Worm (Caenorhabditis elegans) whole organism, L4 larva: ENCODE measurements around the gene nhr-106.

Experiments used
- Y105C5A.15 ChIP-seq: fragments of 200-800 bp; sonication (Bioruptor generic); IDR thresholded peaks from 2 replicates; pipeline ENCODE4 v1.3.6; 2022; ENCODE audit warnings: missing genetic modification characterization, missing compliant biosample characterization
- Y48G9A.11 ChIP-seq: fragments of 200-800 bp; sonication (Bioruptor generic); IDR thresholded peaks from 2 replicates; pipeline ENCODE4 v1.3.6; 2022; ENCODE audit warnings: missing genetic modification reagents, missing genetic modification characterization, missing compliant biosample characterization
- Y75B8A.6 ChIP-seq: fragments of 200-800 bp; sonication (Bioruptor generic); IDR thresholded peaks from 2 replicates; pipeline ENCODE4 v1.3.6; 2022; ENCODE audit warnings: missing genetic modification reagents, missing genetic modification characterization, missing compliant biosample characterization
- ZK337.2 ChIP-seq: fragments of 200-800 bp; sonication (Bioruptor generic); IDR thresholded peaks from 2 replicates; pipeline ENCODE4 v1.3.6; 2022; ENCODE audit warnings: missing genetic modification reagents, missing genetic modification characterization, missing compliant biosample characterization
- ZK546.5 ChIP-seq, 2 experiments: sonication (generic microtip); optimal IDR thresholded peaks; 2 replicates each; lab custom pipeline; 2017; ENCODE audit warnings: missing biosample characterization in 2 of 2, missing genetic modification characterization in 2 of 2
- aha-1 ChIP-seq: fragments of 150-350 bp; peaks from one replicate; lab custom pipeline; 2014; ENCODE audit warnings: missing biosample characterization, missing genetic modification characterization
- ama-1 ChIP-seq: fragments of 150-350 bp; optimal IDR thresholded peaks from 2 replicates; lab custom pipeline; 2014; ENCODE audit warnings: inconsistent platforms, mixed read lengths
- ceh-32 ChIP-seq: sonication (generic microtip); optimal IDR thresholded peaks from 2 replicates; lab custom pipeline; 2016; ENCODE audit warnings: mild to moderate bottlenecking, missing genetic modification characterization, missing compliant biosample characterization; ENCODE audit not compliant: poor library complexity
- ceh-82 ChIP-seq: sonication (generic microtip); optimal IDR thresholded peaks from 2 replicates; lab custom pipeline; 2017; ENCODE audit warnings: missing biosample characterization, missing genetic modification characterization
- ces-1 ChIP-seq: fragments of 150-350 bp; sonication (generic microtip); optimal IDR thresholded peaks from 4 replicates; lab custom pipeline; 2014; ENCODE audit warnings: missing biosample characterization, missing genetic modification reagents, missing genetic modification characterization
- cey-2 ChIP-seq: sonication (generic microtip); optimal IDR thresholded peaks from 3 replicates; lab custom pipeline; 2017; ENCODE audit warnings: missing genetic modification characterization, mild to moderate bottlenecking, missing compliant biosample characterization, antibody characterized with exemption, borderline replicate concordance; ENCODE audit not compliant: insufficient read depth
- ctbp-1 ChIP-seq: fragments of 200-800 bp; sonication (Bioruptor generic); IDR thresholded peaks from 2 replicates; pipeline ENCODE4 v1.3.6; 2022; ENCODE audit warnings: missing genetic modification reagents, missing genetic modification characterization, missing compliant biosample characterization
- daf-12 ChIP-seq: fragments of 150-350 bp; optimal IDR thresholded peaks from 2 replicates; lab custom pipeline; 2014; ENCODE audit warnings: missing biosample characterization, missing genetic modification reagents, missing genetic modification characterization
- daf-16 ChIP-seq, 3 experiments: sonication (generic microtip); optimal IDR thresholded peaks; 2 replicates each; lab custom pipeline; 2016 to 2017; ENCODE audit warnings: missing genetic modification characterization in 3 of 3, missing genetic modification reagents in 3 of 3, mild to moderate bottlenecking in 2 of 3, missing compliant biosample characterization in 2 of 3, missing biosample characterization in 1 of 3, moderate library complexity in 1 of 3
- daf-19 ChIP-seq: fragments of 200-800 bp; sonication (Bioruptor generic); conservative IDR thresholded peaks from 2 replicates; pipeline ENCODE4 v1.3.6; 2022; ENCODE audit warnings: missing genetic modification characterization, missing compliant biosample characterization
- daf-8 ChIP-seq: fragments of 200-800 bp; sonication (Bioruptor generic); IDR thresholded peaks from 2 replicates; pipeline ENCODE4 v1.3.6; 2022; ENCODE audit warnings: missing genetic modification characterization, missing compliant biosample characterization
- dmd-6 ChIP-seq: fragments of 200-800 bp; sonication (Bioruptor generic); IDR thresholded peaks from 2 replicates; pipeline ENCODE4 v1.3.6; 2022; ENCODE audit warnings: missing genetic modification reagents, missing genetic modification characterization, missing compliant biosample characterization
- dpl-1 ChIP-seq: fragments of 150-350 bp; optimal IDR thresholded peaks from 2 replicates; lab custom pipeline; 2014; ENCODE audit warnings: missing biosample characterization, missing genetic modification reagents, missing genetic modification characterization
- dve-1 ChIP-seq: sonication (generic microtip); optimal IDR thresholded peaks from 2 replicates; lab custom pipeline; 2017; ENCODE audit warnings: antibody characterized with exemption, mild to moderate bottlenecking, missing genetic modification characterization, missing compliant biosample characterization; ENCODE audit not compliant: insufficient read depth
- fkh-10 ChIP-seq: fragments of 150-350 bp; optimal IDR thresholded peaks from 2 replicates; lab custom pipeline; 2014; ENCODE audit warnings: missing biosample characterization, missing genetic modification reagents, missing genetic modification characterization
- hlh-30 ChIP-seq: sonication (generic microtip); optimal IDR thresholded peaks from 2 replicates; lab custom pipeline; 2017; ENCODE audit warnings: antibody characterized with exemption, mild to moderate bottlenecking, missing genetic modification characterization, missing compliant biosample characterization; ENCODE audit not compliant: insufficient read depth
- lim-7 ChIP-seq: fragments of 200-800 bp; sonication (Bioruptor generic); IDR thresholded peaks from 2 replicates; pipeline ENCODE4 v1.3.6; 2022; ENCODE audit warnings: missing genetic modification characterization, missing compliant biosample characterization
- lir-3 ChIP-seq: sonication (generic microtip); optimal IDR thresholded peaks from 2 replicates; lab custom pipeline; 2016; ENCODE audit warnings: mild to moderate bottlenecking, missing genetic modification characterization, missing compliant biosample characterization
- lsy-2 ChIP-seq, 2 experiments: fragments of 150-350 bp in 1 of 2; sonication (generic microtip) in 1 of 2; optimal IDR thresholded peaks; 2 replicates each; lab custom pipeline; 2014 to 2017; ENCODE audit warnings: missing biosample characterization in 2 of 2, missing genetic modification characterization in 2 of 2
- mep-1 ChIP-seq: fragments of 150-350 bp; sonication (generic microtip); optimal IDR thresholded peaks from 3 replicates; lab custom pipeline; 2014; ENCODE audit warnings: missing biosample characterization, missing genetic modification characterization
- mes-2 ChIP-seq: sonication (generic microtip); optimal IDR thresholded peaks from 2 replicates; lab custom pipeline; 2016; ENCODE audit warnings: missing genotype, mild to moderate bottlenecking, missing genetic modification characterization, missing compliant biosample characterization; ENCODE audit not compliant: poor library complexity, severe bottlenecking
- mxl-2 ChIP-seq: fragments of 200-800 bp; sonication (Bioruptor generic); conservative IDR thresholded peaks from 2 replicates; pipeline ENCODE4 v1.3.6; 2022; ENCODE audit warnings: missing genetic modification reagents, missing genetic modification characterization, missing compliant biosample characterization
- nhr-111 ChIP-seq: fragments of 200-800 bp; sonication (Bioruptor generic); optimal IDR thresholded peaks from 2 replicates; lab custom pipeline; 2018; ENCODE audit warnings: mild to moderate bottlenecking, missing genetic modification characterization, missing compliant biosample characterization
- nhr-25 ChIP-seq: sonication (generic microtip); optimal IDR thresholded peaks from 2 replicates; lab custom pipeline; 2017; ENCODE audit warnings: missing genetic modification characterization, mild to moderate bottlenecking, missing compliant biosample characterization, antibody characterized with exemption, moderate library complexity, borderline replicate concordance; ENCODE audit not compliant: insufficient read depth
- nhr-28 ChIP-seq: fragments of 150-350 bp; optimal IDR thresholded peaks from 2 replicates; lab custom pipeline; 2014; ENCODE audit warnings: missing biosample characterization, missing genetic modification characterization
- nhr-41 ChIP-seq: fragments of 200-800 bp; sonication (Bioruptor generic); IDR thresholded peaks from 2 replicates; pipeline ENCODE4 v1.3.6; 2022; ENCODE audit warnings: missing genetic modification reagents, missing genetic modification characterization, missing compliant biosample characterization
- nhr-42 ChIP-seq: fragments of 200-800 bp; sonication (Bioruptor generic); IDR thresholded peaks from 2 replicates; pipeline ENCODE4 v1.3.6; 2022; ENCODE audit warnings: missing genetic modification characterization, missing compliant biosample characterization
- nhr-48 ChIP-seq: sonication (generic microtip); optimal IDR thresholded peaks from 2 replicates; lab custom pipeline; 2016; ENCODE audit warnings: mild to moderate bottlenecking, missing genetic modification characterization, missing compliant biosample characterization
- nhr-76 ChIP-seq: fragments of 150-350 bp; optimal IDR thresholded peaks from 2 replicates; lab custom pipeline; 2014; ENCODE audit warnings: missing biosample characterization, missing genetic modification characterization
- pqm-1 ChIP-seq: sonication (generic microtip); optimal IDR thresholded peaks from 2 replicates; lab custom pipeline; 2017; ENCODE audit warnings: missing biosample characterization, missing genetic modification characterization
- rbr-2 ChIP-seq: sonication (generic microtip); optimal IDR thresholded peaks from 2 replicates; lab custom pipeline; 2016; ENCODE audit warnings: missing genotype, missing genetic modification characterization, missing compliant biosample characterization
- sdz-12 ChIP-seq: fragments of 200-800 bp; sonication (Bioruptor generic); optimal IDR thresholded peaks from 2 replicates; lab custom pipeline; 2018; ENCODE audit warnings: mild to moderate bottlenecking, missing genetic modification characterization, missing compliant biosample characterization
- snpc-1.2 ChIP-seq: fragments of 200-800 bp; sonication (Bioruptor generic); IDR thresholded peaks from 2 replicates; pipeline ENCODE4 v1.3.6; 2022; ENCODE audit warnings: missing genetic modification reagents, missing genetic modification characterization, missing compliant biosample characterization
- spr-1 ChIP-seq: sonication (generic microtip); optimal IDR thresholded peaks from 2 replicates; lab custom pipeline; 2016; ENCODE audit warnings: mild to moderate bottlenecking, missing genetic modification characterization, missing compliant biosample characterization
- tag-97 ChIP-seq: fragments of 200-800 bp; sonication (Bioruptor generic); IDR thresholded peaks from 2 replicates; pipeline ENCODE4 v1.3.6; 2022; ENCODE audit warnings: missing genetic modification characterization, missing compliant biosample characterization
- tra-1 ChIP-seq: fragments of 200-800 bp; sonication (Bioruptor generic); IDR thresholded peaks from 2 replicates; pipeline ENCODE4 v1.3.6; 2022; ENCODE audit warnings: missing genetic modification reagents, missing genetic modification characterization, missing compliant biosample characterization
- unc-130 ChIP-seq: sonication (generic microtip); optimal IDR thresholded peaks from 2 replicates; lab custom pipeline; 2016; ENCODE audit warnings: missing genetic modification reagents, missing genetic modification characterization, missing compliant biosample characterization
- unc-62 ChIP-seq, 3 experiments: fragments of 150-350 bp in 1 of 3; sonication (generic microtip); optimal IDR thresholded peaks in 2 of 3; peaks in 1 of 3; 1 replicate in 1 of 3; 2 replicates in 2 of 3; lab custom pipeline; 2014 to 2017; ENCODE audit warnings: missing biosample characterization in 3 of 3, missing genetic modification characterization in 3 of 3, missing genetic modification reagents in 3 of 3, missing genotype in 1 of 3
- vab-7 ChIP-seq: fragments of 200-800 bp; sonication (Bioruptor generic); IDR thresholded peaks from 2 replicates; pipeline ENCODE4 v1.3.6; 2022; ENCODE audit warnings: missing genetic modification reagents, missing genetic modification characterization, missing compliant biosample characterization
- zfp-2 ChIP-seq: sonication (generic microtip); optimal IDR thresholded peaks from 2 replicates; lab custom pipeline; 2016; ENCODE audit warnings: mild to moderate bottlenecking, missing genetic modification characterization, missing compliant biosample characterization
- zfp-3 ChIP-seq: fragments of 200-800 bp; sonication (Bioruptor generic); conservative IDR thresholded peaks from 2 replicates; pipeline ENCODE4 v1.3.6; 2022; ENCODE audit warnings: missing genetic modification reagents, missing genetic modification characterization, missing compliant biosample characterization
- ztf-11 ChIP-seq: fragments of 150-350 bp; optimal IDR thresholded peaks from 2 replicates; lab custom pipeline; 2014; ENCODE audit warnings: missing biosample characterization, missing genetic modification characterization

The nhr-106 gene

DNA sequence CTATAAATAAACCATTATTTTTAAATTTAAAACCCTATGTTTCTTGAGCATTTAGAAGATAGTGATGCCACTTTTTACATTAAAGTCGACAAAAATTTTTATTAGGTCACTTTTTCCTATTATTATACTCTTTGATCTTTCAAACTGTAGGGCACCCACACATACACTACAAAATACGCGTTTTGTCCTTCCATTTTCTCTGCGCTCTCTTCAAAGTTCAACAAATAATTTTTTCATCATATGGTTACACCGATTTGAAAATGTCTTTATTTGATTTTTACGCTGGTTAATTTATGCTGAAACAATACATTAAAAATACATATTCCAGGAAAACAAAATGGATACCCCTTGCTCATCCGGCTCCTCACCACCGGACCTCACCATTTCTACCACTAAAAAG is 27.2 kb upstream of the nhr-106 start, which contains the start of gene nhr-202 (continued):
- peak; percentile 100 for TF ChIP-seq nhr-28 (tag; lab: Kevin White, UChicago)
- TF ChIP-seq pqm-1 (tag; lab: Kevin White, UChicago), result peak; percentile 24
- TF ChIP-seq dpl-1 (GFP tag; lab: Kevin White, UChicago), result no peak
- no peak for TF ChIP-seq ctbp-1 (GFP tag; lab: Robert Waterston, UW)
- no peak for TF ChIP-seq Y105C5A.15 (GFP tag; lab: Robert Waterston, UW)
- no peak for TF ChIP-seq Y48G9A.11 (GFP tag; lab: Robert Waterston, UW)
- no peak for TF ChIP-seq snpc-1.2 (GFP tag; lab: Robert Waterston, UW)
- no peak for TF ChIP-seq nhr-42 (GFP tag; lab: Robert Waterston, UW)
- no peak for TF ChIP-seq unc-130 (GFP tag; lab: Kevin White, UChicago)
- TF ChIP-seq daf-19 (GFP tag; lab: Robert Waterston, UW), result no peak
- peak; percentile 75 for TF ChIP-seq dmd-6 (GFP tag; lab: Robert Waterston, UW)
- TF ChIP-seq zfp-3, result no peak
- no peak for TF ChIP-seq sdz-12 (GFP tag; lab: Kevin White, UChicago)
- TF ChIP-seq, all 104 proteins: peak for 13

- TF ChIP-seq unc-62 (GFP tag; optimal IDR thresholded peaks at IDR 0.05 in 1 of 2; lab: Kevin White, UChicago) (no peak), unc-62 (tag; optimal IDR thresholded peaks at IDR 0.05; lab: Kevin White, UChicago) (no peak), daf-8 (no peak), daf-12 (no peak), Y75B8A.6 (no peak), fkh-10 (GFP tag; lab: Kevin White, UChicago) (no peak), cey-2 (no peak), nhr-41 (GFP tag; lab: Robert Waterston, UW) (no peak), ceh-82 (tag; lab: Kevin White, UChicago) (no peak), mxl-2 (GFP tag; lab: Robert Waterston, UW) (no peak), nhr-111 (no peak), hlh-30 (tag; lab: Kevin White, UChicago) (peak; percentile 59), dve-1 (tag; lab: Kevin White, UChicago) (peak; percentile 64), ceh-32 (tag; lab: Kevin White, UChicago) (no peak), dmd-6 (GFP tag; lab: Robert Waterston, UW) (peak; percentile 46; the same call in 1 of the 2 replicates), rbr-2 (tag; lab: Kevin White, UChicago) (no peak), nhr-48 (peak; percentile 3), mes-2 (tag; lab: Kevin White, UChicago) (no peak), snpc-1.2 (GFP tag; lab: Robert Waterston, UW) (no peak), nhr-28 (tag; lab: Kevin White, UChicago) (peak; percentile 95), lir-3 (no peak), nhr-25 (tag; lab: Kevin White, UChicago) (no peak), Y105C5A.15 (GFP tag; lab: Robert Waterston, UW) (no peak), spr-1 (tag; lab: Kevin White, UChicago) (no peak), ama-1 (no peak), tra-1 (no peak), ZK337.2 (no peak), vab-7 (GFP tag; lab: Robert Waterston, UW) (no peak), daf-19 (GFP tag; lab: Robert Waterston, UW) (no peak), lim-7 (GFP tag; lab: Robert Waterston, UW) (no peak), zfp-2 (tag; lab: Kevin White, UChicago) (no peak), ZK546.5 (tag; optimal IDR thresholded peaks at IDR 0.05; lab: Kevin White, UChicago) (no peak), sdz-12 (GFP tag; lab: Kevin White, UChicago) (no peak), ces-1 (GFP tag; lab: Kevin White, UChicago) (no peak), daf-16 (GFP tag; optimal IDR thresholded peaks at IDR 0.05; lab: Kevin White, UChicago) (no peak), daf-16 (tag; optimal IDR thresholded peaks at IDR 0.05; lab: Kevin White, UChicago) (peak; percentile 60), lsy-2 (tag; optimal IDR thresholded peaks at IDR 0.05; lab: Kevin White, UChicago) (peak in 1 of 2 experiments; percentile 25), mep-1 (tag; lab: Kevin White, UChicago) (peak; percentile 18), ztf-11 (tag; lab: Kevin White, UChicago) (no peak), nhr-76 (tag; lab: Kevin White, UChicago) (no peak), tag-97 (GFP tag; lab: Robert Waterston, UW) (no peak), dpl-1 (GFP tag; lab: Kevin White, UChicago) (no peak), aha-1 (tag; lab: Kevin White, UChicago) (no peak)
Observed at ce11 chrV:464800-465199, 24.6 kb upstream of the nhr-106 start, which contains the start of gene nhr-201. nhr-201 (plus strand) TSS chrV:464828.
